Fruit fly (Drosophila melanogaster) whole organism, prepupa: Measurements from ENCODE around the gene Sos.

ENCODE experiments used
- CG10631 ChIP-seq: fragments of 200-800 bp; sonication (Bioruptor generic); optimal IDR thresholded peaks from 2 replicates; lab custom pipeline; 2016; ENCODE audit warnings: missing biosample characterization, missing genetic modification characterization
- CG11762 ChIP-seq: fragments of 200-800 bp; sonication (Bioruptor generic); optimal IDR thresholded peaks from 3 replicates; lab custom pipeline; 2016; ENCODE audit warnings: missing biosample characterization, missing genetic modification characterization; ENCODE audit not compliant: insufficient read depth
- CG11902 ChIP-seq: fragments of 200-800 bp; sonication (Bioruptor generic); optimal IDR thresholded peaks from 3 replicates; lab custom pipeline; 2016; ENCODE audit warnings: missing biosample characterization, missing genetic modification characterization
- CG15336 ChIP-seq: fragments of 200-800 bp; sonication (Bioruptor generic); IDR thresholded peaks from 2 replicates; pipeline ENCODE4 v1.3.6; 2022; ENCODE audit warnings: missing biosample characterization, missing genetic modification characterization
- CG16779 ChIP-seq: fragments of 200-800 bp; sonication (Bioruptor generic); optimal IDR thresholded peaks from 3 replicates; lab custom pipeline; 2017; ENCODE audit warnings: missing biosample characterization, mild to moderate bottlenecking, missing genetic modification characterization
- CG3032 ChIP-seq: fragments of 200-800 bp; optimal IDR thresholded peaks from 2 replicates; lab custom pipeline; 2019; ENCODE audit warnings: missing biosample characterization, mild to moderate bottlenecking, missing genetic modification characterization, moderate library complexity
- CG31627 ChIP-seq: fragments of 200-800 bp; sonication (Bioruptor generic); optimal IDR thresholded peaks from 3 replicates; lab custom pipeline; 2016; ENCODE audit warnings: missing biosample characterization, missing genetic modification characterization
- CG34406 ChIP-seq: fragments of 200-800 bp; sonication (Bioruptor generic); optimal IDR thresholded peaks from 3 replicates; lab custom pipeline; 2016; ENCODE audit warnings: missing biosample characterization, missing genetic modification characterization
- CG4318 ChIP-seq: fragments of 200-800 bp; sonication (Bioruptor generic); optimal IDR thresholded peaks from 3 replicates; lab custom pipeline; 2017; ENCODE audit warnings: missing biosample characterization, mild to moderate bottlenecking, missing genetic modification characterization
- CG6163 ChIP-seq: fragments of 200-800 bp; sonication (Bioruptor generic); IDR thresholded peaks from 3 replicates; pipeline ENCODE4 v1.3.6; 2022; ENCODE audit warnings: missing biosample characterization, missing genetic modification characterization
- CG6792 ChIP-seq: fragments of 200-800 bp; sonication (Bioruptor generic); optimal IDR thresholded peaks from 3 replicates; lab custom pipeline; 2016; ENCODE audit warnings: missing biosample characterization, missing genetic modification characterization
- CG7368 ChIP-seq: fragments of 200-800 bp; sonication (Bioruptor generic); optimal IDR thresholded peaks from 3 replicates; lab custom pipeline; 2016; ENCODE audit warnings: missing biosample characterization, missing genetic modification characterization
- CG8119 ChIP-seq: fragments of 200-800 bp; sonication (Bioruptor generic); IDR thresholded peaks from 3 replicates; pipeline ENCODE4 v1.3.6; 2022; ENCODE audit warnings: missing biosample characterization, missing genetic modification characterization
- CG8319 ChIP-seq: fragments of 200-800 bp; sonication (Bioruptor generic); optimal IDR thresholded peaks from 3 replicates; lab custom pipeline; 2016; ENCODE audit warnings: missing biosample characterization, missing genetic modification characterization
- CG8632 ChIP-seq: fragments of 200-800 bp; sonication (Bioruptor generic); optimal IDR thresholded peaks from 3 replicates; lab custom pipeline; 2016; ENCODE audit warnings: missing biosample characterization, missing genetic modification characterization
- Eip78C ChIP-seq: fragments of 200-800 bp; sonication (Bioruptor generic); peaks from one replicate; lab custom pipeline; 2016; ENCODE audit warnings: missing biosample characterization, missing genetic modification characterization
- Eip93F ChIP-seq: fragments of 200-800 bp; sonication (Bioruptor generic); optimal IDR thresholded peaks from 2 replicates; lab custom pipeline; 2016; ENCODE audit warnings: missing biosample characterization, mild to moderate bottlenecking, missing genetic modification characterization
- Ets96B ChIP-seq: fragments of 200-800 bp; optimal IDR thresholded peaks from 2 replicates; lab custom pipeline; 2019; ENCODE audit warnings: missing biosample characterization, mild to moderate bottlenecking, missing genetic modification characterization, moderate library complexity
- Gug ChIP-seq: fragments of 200-800 bp; sonication (Bioruptor generic); IDR thresholded peaks from 2 replicates; pipeline ENCODE4 v1.3.6; 2022; ENCODE audit warnings: missing biosample characterization, missing genetic modification characterization
- Met ChIP-seq: fragments of 200-800 bp; sonication (Bioruptor generic); optimal IDR thresholded peaks from 3 replicates; lab custom pipeline; 2016; ENCODE audit warnings: missing biosample characterization, missing genetic modification characterization
- Sox14 ChIP-seq: fragments of 200-800 bp; sonication (Bioruptor generic); optimal IDR thresholded peaks from 3 replicates; lab custom pipeline; 2016; ENCODE audit warnings: missing biosample characterization, missing genetic modification characterization
- cyc ChIP-seq: fragments of 200-800 bp; sonication (Bioruptor generic); optimal IDR thresholded peaks from 3 replicates; lab custom pipeline; 2016; ENCODE audit warnings: missing biosample characterization, missing genetic modification characterization
- esn ChIP-seq: fragments of 200-800 bp; sonication (Bioruptor generic); optimal IDR thresholded peaks from 2 replicates; lab custom pipeline; 2016; ENCODE audit warnings: missing biosample characterization, mild to moderate bottlenecking, missing genetic modification characterization, moderate library complexity
- fd85E ChIP-seq: fragments of 200-800 bp; sonication (Bioruptor generic); optimal IDR thresholded peaks from 3 replicates; lab custom pipeline; 2016; ENCODE audit warnings: missing biosample characterization, missing genetic modification characterization
- lz ChIP-seq: fragments of 200-800 bp; sonication (Bioruptor generic); optimal IDR thresholded peaks from 3 replicates; lab custom pipeline; 2016; ENCODE audit warnings: missing biosample characterization, missing genetic modification characterization
- net ChIP-seq: fragments of 200-800 bp; sonication (Bioruptor generic); optimal IDR thresholded peaks from 3 replicates; lab custom pipeline; 2016; ENCODE audit warnings: missing biosample characterization, missing genetic modification characterization
- pdm3 ChIP-seq: fragments of 200-800 bp; sonication (Bioruptor generic); optimal IDR thresholded peaks from 3 replicates; lab custom pipeline; 2016; ENCODE audit warnings: missing biosample characterization, missing genetic modification characterization
- spab ChIP-seq: fragments of 200-800 bp; sonication (Bioruptor generic); optimal IDR thresholded peaks from 2 replicates; lab custom pipeline; 2017; ENCODE audit warnings: missing biosample characterization, mild to moderate bottlenecking, missing genetic modification characterization, missing genetic modification reagents
- ss ChIP-seq, 2 experiments: fragments of 200-800 bp; sonication (Bioruptor generic); optimal IDR thresholded peaks; 2 replicates in 1 of 2; 3 replicates in 1 of 2; lab custom pipeline; 2017 to 2018; ENCODE audit warnings: mild to moderate bottlenecking in 2 of 2, missing biosample characterization in 2 of 2, missing genetic modification characterization in 2 of 2, moderate library complexity in 1 of 2
- topi ChIP-seq: fragments of 200-800 bp; sonication (Bioruptor generic); optimal IDR thresholded peaks from 3 replicates; lab custom pipeline; 2016; ENCODE audit warnings: missing biosample characterization, missing genetic modification characterization
- vri ChIP-seq: fragments of 200-800 bp; sonication (Bioruptor generic); optimal IDR thresholded peaks from 3 replicates; lab custom pipeline; 2016; ENCODE audit warnings: missing biosample characterization, mild to moderate bottlenecking, missing genetic modification characterization

Sos gene

dm6 chr2L:13780109-13780947, 33.3 kb upstream of the Sos start, which contains the start of the genes CG9008 and p38b (continued):
- TF ChIP-seq Eip93F (peak; percentile 76), fd85E (GFP tag; lab: Kevin White, UChicago) (peak; percentile 36), CG6792 (GFP tag; lab: Kevin White, UChicago) (peak; percentile 77), spab (GFP tag; lab: Kevin White, UChicago) (peak; percentile 86), ss (GFP tag; optimal IDR thresholded peaks at IDR 0.05; lab: Kevin White, UChicago) (peak; percentile 83 to 90), CG16779 (tag; lab: Kevin White, UChicago) (peak; percentile 73), Met (GFP tag; lab: Kevin White, UChicago) (peak; percentile 76), CG15336 (GFP tag; lab: Robert Waterston, UW) (peak; percentile 61), lz (GFP tag; lab: Kevin White, UChicago) (peak; percentile 74), CG6163 (GFP tag; lab: Robert Waterston, UW) (peak; percentile 44; the same call in 1 of the 3 replicates)

- TF ChIP-seq CG8119 (GFP tag; lab: Robert Waterston, UW), result 0 out of 3 replicates have a peak, but pooled peaks have one; percentile 41
- no peak for TF ChIP-seq CG7368
- TF ChIP-seq CG8632 (GFP tag; lab: Kevin White, UChicago), result no peak
- peak; percentile 15 for TF ChIP-seq CG34406 (GFP tag; lab: Kevin White, UChicago)
- TF ChIP-seq CG3032 (tag; lab: Kevin White, UChicago), result peak; percentile 35
- TF ChIP-seq Sox14, result peak; percentile 56
- peak; percentile 17 for TF ChIP-seq CG8319 (GFP tag; lab: Kevin White, UChicago)
- TF ChIP-seq net (GFP tag; lab: Kevin White, UChicago), result no peak
- TF ChIP-seq CG10631 (GFP tag; lab: Kevin White, UChicago), result peak; percentile 39
- TF ChIP-seq cyc (GFP tag; lab: Kevin White, UChicago), result peak; percentile 34
- peak; percentile 43 for TF ChIP-seq esn (GFP tag; lab: Kevin White, UChicago)
- peak; percentile 33; the same call in 1 of the 2 replicates for TF ChIP-seq Gug (GFP tag; lab: Robert Waterston, UW)
- TF ChIP-seq Eip78C (GFP tag; lab: Kevin White, UChicago), result peak; percentile 81
- peak; percentile 5 for TF ChIP-seq Ets96B (tag; lab: Kevin White, UChicago)
- no peak for TF ChIP-seq pdm3 (GFP tag; lab: Kevin White, UChicago)
- TF ChIP-seq topi (GFP tag; lab: Kevin White, UChicago), result peak; percentile 6
- peak; percentile 33 for TF ChIP-seq CG31627 (GFP tag; lab: Kevin White, UChicago)
- peak; percentile 50 for TF ChIP-seq CG11902 (GFP tag; lab: Kevin White, UChicago)
- TF ChIP-seq, all 60 proteins: peak for 14
These were observed 30.1 kb upstream of the Sos start, which contains the start of gene Eato for dm6 chr2L:13783264-13784154. Gene Eato (plus strand): TSS chr2L:13784084.

dm6 chr2L:13784155-13784681, 29.4 kb upstream of the Sos start, which contains the start of gene CG16890:
Gene CG16890 (minus strand): TSS chr2L:13784338.
- TF ChIP-seq Sox14, result peak; percentile 2
- TF ChIP-seq vri (GFP tag; lab: Kevin White, UChicago), result peak; percentile 53
- TF ChIP-seq Eip78C (GFP tag; lab: Kevin White, UChicago), result peak; percentile 44
- TF ChIP-seq CG11762 (GFP tag; lab: Kevin White, UChicago), result no peak

dm6 chr2L:13790715-13791114, 22.9 kb upstream of the Sos start, which contains the start of gene CG16863:
Gene CG16863 (plus strand): TSS chr2L:13790959.
- TF ChIP-seq CG4318 (GFP tag; lab: Kevin White, UChicago), result no peak
